Fruit fly (Drosophila melanogaster) whole organism, embryonic: ENCODE data around the gene Inx3.

Experiments
- CG12769 ChIP-seq: fragments of 200-800 bp; sonication (Bioruptor generic); optimal IDR thresholded peaks from 2 replicates; lab custom pipeline; 2019; ENCODE audit warnings: missing biosample characterization, mild to moderate bottlenecking, missing genetic modification characterization, moderate library complexity
- CG13287 ChIP-seq: fragments of 200-800 bp; sonication (Bioruptor generic); IDR thresholded peaks from 2 replicates; pipeline ENCODE4 v1.3.6; 2022; ENCODE audit warnings: missing biosample characterization, missing genetic modification characterization; ENCODE audit not compliant: partially characterized antibody
- CG13296 ChIP-seq: fragments of 200-800 bp; sonication (Bioruptor generic); optimal IDR thresholded peaks from 3 replicates; lab custom pipeline; 2018; ENCODE audit warnings: missing biosample characterization, mild to moderate bottlenecking, missing genetic modification characterization
- CG14965 ChIP-seq: fragments of 200-800 bp; sonication (Bioruptor generic); optimal IDR thresholded peaks from 2 replicates; lab custom pipeline; 2016; ENCODE audit warnings: missing biosample characterization, missing genetic modification characterization, borderline replicate concordance
- CG15073 ChIP-seq: fragments of 200-800 bp; sonication (Bioruptor generic); optimal IDR thresholded peaks from 2 replicates; lab custom pipeline; 2016; ENCODE audit warnings: missing biosample characterization, missing genetic modification characterization
- CG1602 ChIP-seq: fragments of 200-800 bp; sonication (Bioruptor generic); optimal IDR thresholded peaks from 3 replicates; lab custom pipeline; 2016; ENCODE audit warnings: missing biosample characterization, missing genetic modification characterization
- CG17568 ChIP-seq: fragments of 200-800 bp; sonication (Bioruptor generic); optimal IDR thresholded peaks from 2 replicates; lab custom pipeline; 2018; ENCODE audit warnings: missing biosample characterization, mild to moderate bottlenecking, missing genetic modification characterization, moderate library complexity
- CG18262 ChIP-seq: fragments of 200-800 bp; optimal IDR thresholded peaks from 3 replicates; lab custom pipeline; 2019; ENCODE audit warnings: missing biosample characterization, mild to moderate bottlenecking, missing genetic modification characterization, moderate library complexity
- CG1832 ChIP-seq: fragments of 200-800 bp; sonication (Bioruptor generic); optimal IDR thresholded peaks from 2 replicates; lab custom pipeline; 2017; ENCODE audit warnings: missing biosample characterization, mild to moderate bottlenecking, missing genetic modification characterization, inconsistent platforms
- CG32767 ChIP-seq: fragments of 200-800 bp; sonication (Bioruptor generic); IDR thresholded peaks from 2 replicates; pipeline ENCODE4 v1.3.6; 2022; ENCODE audit warnings: missing biosample characterization, missing genetic modification characterization
- CG3726 ChIP-seq: fragments of 200-800 bp; sonication (Bioruptor generic); IDR thresholded peaks from 3 replicates; pipeline ENCODE4, ENCODE4 v1.3.6; 2022; ENCODE audit warnings: missing biosample characterization, missing genetic modification characterization
- CG6175 ChIP-seq: fragments of 200-800 bp; sonication (Bioruptor generic); IDR thresholded peaks from 3 replicates; pipeline ENCODE4 v1.3.6; 2022; ENCODE audit warnings: missing biosample characterization, missing genetic modification characterization
- CG6791 ChIP-seq: fragments of 200-800 bp; sonication (Bioruptor generic); IDR thresholded peaks from 3 replicates; pipeline ENCODE4 v1.3.6; 2022; ENCODE audit warnings: missing biosample characterization, missing genetic modification characterization; ENCODE audit not compliant: partially characterized antibody
- CG6813 ChIP-seq: fragments of 200-800 bp; sonication (Bioruptor generic); optimal IDR thresholded peaks from 2 replicates; lab custom pipeline; 2017; ENCODE audit warnings: missing biosample characterization, missing genetic modification characterization, mild to moderate bottlenecking, moderate library complexity, missing genetic modification reagents
- CG7839 ChIP-seq: fragments of 200-800 bp; sonication (Bioruptor generic); optimal IDR thresholded peaks from 3 replicates; lab custom pipeline; 2018; ENCODE audit warnings: missing biosample characterization, mild to moderate bottlenecking, missing genetic modification characterization, moderate library complexity
- D ChIP-seq, 2 experiments: fragments of 200-800 bp in 1 of 2; fragments of >200 bp in 1 of 2; sonication (Bioruptor generic) in 1 of 2; optimal IDR thresholded peaks; 2 replicates in 1 of 2; 3 replicates in 1 of 2; lab custom pipeline; 2017; ENCODE audit warnings: mild to moderate bottlenecking in 1 of 2, missing biosample characterization in 1 of 2, missing genetic modification characterization in 1 of 2, missing genetic modification reagents in 1 of 2
- Dek ChIP-seq: fragments of 200-800 bp; sonication (Bioruptor generic); optimal IDR thresholded peaks from 3 replicates; lab custom pipeline; 2019; ENCODE audit warnings: missing biosample characterization, mild to moderate bottlenecking, missing genetic modification characterization, moderate library complexity
- Dref ChIP-seq: fragments of 200-800 bp; sonication (Bioruptor generic); IDR thresholded peaks from 2 replicates; pipeline ENCODE4 v1.3.6; 2022; ENCODE audit warnings: missing biosample characterization, missing genetic modification characterization
- Eip74EF ChIP-seq, 2 experiments: fragments of 200-800 bp in 1 of 2; fragments of >200 bp in 1 of 2; sonication (Bioruptor generic) in 1 of 2; optimal IDR thresholded peaks; 2 replicates each; lab custom pipeline; 2017 to 2019; ENCODE audit warnings: missing biosample characterization in 2 of 2, missing genetic modification characterization in 2 of 2, mild to moderate bottlenecking in 1 of 2, moderate library complexity in 1 of 2
- GATAe ChIP-seq: fragments of 200-800 bp; sonication (Bioruptor generic); conservative IDR thresholded peaks from 2 replicates; pipeline ENCODE4 v1.3.6; 2022; ENCODE audit warnings: missing biosample characterization, missing genetic modification characterization
- HLH54F ChIP-seq: fragments of 200-800 bp; sonication (Bioruptor generic); optimal IDR thresholded peaks from 3 replicates; lab custom pipeline; 2016; ENCODE audit warnings: missing biosample characterization, missing genetic modification characterization
- Hmr ChIP-seq: fragments of 200-800 bp; sonication (Bioruptor generic); optimal IDR thresholded peaks from 3 replicates; lab custom pipeline; 2017; ENCODE audit warnings: mild to moderate bottlenecking, missing biosample characterization, missing genetic modification reagents, missing genetic modification characterization
- Hr3 ChIP-seq: fragments of 200-800 bp; sonication (Bioruptor generic); optimal IDR thresholded peaks from 3 replicates; lab custom pipeline; 2016; ENCODE audit warnings: missing biosample characterization, missing genetic modification characterization
- Hr39 ChIP-seq: fragments of >200 bp; optimal IDR thresholded peaks from 2 replicates; lab custom pipeline; 2017
- Jarid2 ChIP-seq: fragments of 200-800 bp; sonication (Bioruptor generic); optimal IDR thresholded peaks from 3 replicates; lab custom pipeline; 2017; ENCODE audit warnings: mild to moderate bottlenecking, missing biosample characterization, missing genetic modification reagents, missing genetic modification characterization
- Lpt ChIP-seq: fragments of >200 bp; optimal IDR thresholded peaks from 2 replicates; lab custom pipeline; 2018; ENCODE audit warnings: missing biosample characterization, missing genetic modification characterization
- Pdp1 ChIP-seq, 2 experiments: fragments of 200-800 bp; sonication (Bioruptor generic); optimal IDR thresholded peaks; 3 replicates each; lab custom pipeline; 2016; ENCODE audit warnings: missing biosample characterization in 2 of 2, missing genetic modification characterization in 2 of 2, mild to moderate bottlenecking in 1 of 2, moderate library complexity in 1 of 2
- Sox100B ChIP-seq: fragments of 200-800 bp; sonication (Bioruptor generic); optimal IDR thresholded peaks from 3 replicates; lab custom pipeline; 2018; ENCODE audit warnings: missing biosample characterization, mild to moderate bottlenecking, missing genetic modification characterization
- Xbp1 ChIP-seq: fragments of 200-800 bp; sonication (Bioruptor generic); optimal IDR thresholded peaks from 3 replicates; lab custom pipeline; 2016; ENCODE audit warnings: missing biosample characterization, mild to moderate bottlenecking, missing genetic modification characterization
- abd-A ChIP-seq: fragments of 200-800 bp; sonication (Bioruptor generic); optimal IDR thresholded peaks from 3 replicates; lab custom pipeline; 2019; ENCODE audit warnings: missing biosample characterization, mild to moderate bottlenecking, missing genetic modification characterization, moderate library complexity
- ap ChIP-seq: fragments of 200-800 bp; sonication (Bioruptor generic); IDR thresholded peaks from 2 replicates; pipeline ENCODE4 v1.3.6; 2022; ENCODE audit warnings: missing biosample characterization, missing genetic modification characterization
- crc ChIP-seq: fragments of 200-800 bp; sonication (Bioruptor generic); optimal IDR thresholded peaks from 2 replicates; lab custom pipeline; 2016; ENCODE audit warnings: missing biosample characterization, missing genetic modification characterization
- gem ChIP-seq: fragments of 200-800 bp; sonication (Bioruptor generic); optimal IDR thresholded peaks from 2 replicates; lab custom pipeline; 2019; ENCODE audit warnings: missing biosample characterization, mild to moderate bottlenecking, missing genetic modification characterization, moderate library complexity
- gfzf ChIP-seq: fragments of 200-800 bp; sonication (Bioruptor generic); optimal IDR thresholded peaks from 2 replicates; lab custom pipeline; 2016; ENCODE audit warnings: missing biosample characterization, mild to moderate bottlenecking, missing genetic modification characterization, moderate library complexity
- grn ChIP-seq: fragments of 200-800 bp; sonication (Bioruptor generic); optimal IDR thresholded peaks from 3 replicates; lab custom pipeline; 2017; ENCODE audit warnings: missing biosample characterization, missing genetic modification characterization
- gsb-n ChIP-seq: fragments of 200-800 bp; sonication (Bioruptor generic); optimal IDR thresholded peaks from 3 replicates; lab custom pipeline; 2018; ENCODE audit warnings: missing biosample characterization, mild to moderate bottlenecking, missing genetic modification characterization
- hth ChIP-seq: fragments of >200 bp; optimal IDR thresholded peaks from 2 replicates; lab custom pipeline; 2017; ENCODE audit warnings: inconsistent platforms
- lmd ChIP-seq: fragments of 200-800 bp; sonication (Bioruptor generic); IDR thresholded peaks from 2 replicates; pipeline ENCODE4 v1.3.6; 2022; ENCODE audit warnings: missing biosample characterization, missing genetic modification characterization
- pb ChIP-seq: fragments of 200-800 bp; sonication (Bioruptor generic); optimal IDR thresholded peaks from 3 replicates; lab custom pipeline; 2016; ENCODE audit warnings: missing biosample characterization, missing genetic modification characterization
- prd ChIP-seq, 3 experiments: fragments of >200 bp in 2 of 3; fragments of 200-800 bp in 1 of 3; sonication (Bioruptor generic) in 1 of 3; optimal IDR thresholded peaks in 2 of 3; IDR thresholded peaks in 1 of 3; 2 replicates in 2 of 3; 3 replicates in 1 of 3; pipeline versions ENCODE4 v1.3.6 to Lab custom; 2017 to 2022; ENCODE audit warnings: missing biosample characterization in 1 of 3, missing genetic modification characterization in 1 of 3
- row ChIP-seq: fragments of 200-800 bp; sonication (Bioruptor generic); IDR thresholded peaks from 3 replicates; pipeline ENCODE4 v1.3.6; 2022; ENCODE audit warnings: missing biosample characterization, missing genetic modification characterization
- sens-2 ChIP-seq: fragments of 200-800 bp; sonication (Bioruptor generic); IDR thresholded peaks from 2 replicates; pipeline ENCODE4 v1.3.6; 2022; ENCODE audit warnings: missing biosample characterization, missing genetic modification characterization
- sim ChIP-seq: fragments of 200-800 bp; sonication (Bioruptor generic); IDR thresholded peaks from 2 replicates; pipeline ENCODE4 v1.3.6; 2022; ENCODE audit warnings: missing biosample characterization, missing genetic modification characterization
- ssp ChIP-seq: fragments of 200-800 bp; sonication (Bioruptor generic); IDR thresholded peaks from 2 replicates; pipeline ENCODE4 v1.3.6; 2022; ENCODE audit warnings: missing biosample characterization, missing genetic modification characterization
- vnd ChIP-seq: fragments of 200-800 bp; sonication (Bioruptor generic); IDR thresholded peaks from 3 replicates; pipeline ENCODE4 v1.3.6; 2022; ENCODE audit warnings: missing biosample characterization, missing genetic modification characterization; ENCODE audit not compliant: partially characterized antibody
- wor ChIP-seq: fragments of 200-800 bp; sonication (Bioruptor generic); IDR thresholded peaks from 2 replicates; pipeline ENCODE4 v1.3.6; 2022; ENCODE audit warnings: missing biosample characterization, missing genetic modification characterization
- zen2 ChIP-seq: fragments of 200-800 bp; sonication (Bioruptor generic); IDR thresholded peaks from 3 replicates; pipeline ENCODE4 v1.3.6; 2022; ENCODE audit warnings: missing biosample characterization, missing genetic modification characterization; ENCODE audit not compliant: partially characterized antibody
- zf30C ChIP-seq: fragments of 200-800 bp; sonication (Bioruptor generic); optimal IDR thresholded peaks from 3 replicates; lab custom pipeline; 2018; ENCODE audit warnings: missing biosample characterization, mild to moderate bottlenecking, missing genetic modification characterization

The Inx3 gene

DNA sequence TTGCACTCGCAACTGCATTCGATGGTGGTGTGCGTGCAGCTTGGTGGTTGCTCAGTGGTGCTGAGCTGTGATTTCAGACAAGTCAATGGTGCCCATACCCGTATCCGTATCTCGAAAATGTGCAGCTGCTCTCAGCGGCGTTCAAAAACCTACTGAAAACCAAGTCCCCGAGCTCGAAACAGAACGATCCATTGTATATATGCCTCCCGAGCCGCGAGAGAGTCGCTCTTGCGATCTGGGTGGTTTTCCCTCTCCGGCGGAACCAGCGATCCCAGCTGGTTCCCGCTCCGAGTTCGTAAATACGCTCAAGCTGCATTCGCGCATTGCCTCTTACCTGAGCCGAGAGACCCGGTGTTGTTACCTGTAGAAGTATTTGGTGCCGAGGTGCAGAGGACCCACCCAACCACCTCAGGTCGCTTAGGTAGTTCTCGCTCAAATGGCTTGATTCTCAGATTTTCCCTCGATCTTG, at the start of gene Inx3 (continued):
- no peak for TF ChIP-seq gsb-n
- TF ChIP-seq wor (GFP tag; lab: Robert Waterston, UW): no peak
- no peak for TF ChIP-seq CG1832 (GFP tag; lab: Kevin White, UChicago)
- TF ChIP-seq CG12769 (tag; lab: Kevin White, UChicago): peak; percentile 70
- no peak for TF ChIP-seq Xbp1 (GFP tag; lab: Kevin White, UChicago)
- peak; percentile 70; the same call in 2 of the 3 replicates for TF ChIP-seq zen2 (GFP tag; lab: Robert Waterston, UW)
- peak; percentile 47 for TF ChIP-seq grn (GFP tag; lab: Kevin White, UChicago)
- TF ChIP-seq row (GFP tag; lab: Robert Waterston, UW): no peak; the same call in 2 of the 3 replicates
- TF ChIP-seq CG15073: no peak
- TF ChIP-seq CG1602 (GFP tag; lab: Kevin White, UChicago): no peak
- no peak for TF ChIP-seq CG6175 (GFP tag; lab: Robert Waterston, UW)
- no peak for TF ChIP-seq ap (GFP tag; lab: Robert Waterston, UW)
- no peak for TF ChIP-seq pb (GFP tag; lab: Kevin White, UChicago)
- TF ChIP-seq Lpt: no peak
- no peak for TF ChIP-seq Hr39 (lab: Kevin White, UChicago)
- no peak for TF ChIP-seq gem (tag; lab: Kevin White, UChicago)
- TF ChIP-seq Pdp1 (GFP tag; optimal IDR thresholded peaks at IDR 0.05; lab: Kevin White, UChicago): peak in 1 of 2 experiments; percentile 3
- TF ChIP-seq sim (GFP tag; lab: Robert Waterston, UW): 0 out of 2 replicates have a peak, but pooled peaks have one; percentile 19
- no peak for TF ChIP-seq prd (optimal IDR thresholded peaks at IDR 0.05; lab: Kevin White, UChicago)
- no peak for TF ChIP-seq prd (GFP tag; IDR thresholded peaks at IDR 0.05; lab: Robert Waterston, UW)
- peak; percentile 76 for TF ChIP-seq sens-2 (GFP tag; lab: Robert Waterston, UW)
- TF ChIP-seq ssp (GFP tag; lab: Robert Waterston, UW): no peak
- no peak for TF ChIP-seq hth (lab: Kevin White, UChicago)
- no peak for TF ChIP-seq Dref (GFP tag; lab: Robert Waterston, UW)
- TF ChIP-seq CG7839 (tag; lab: Kevin White, UChicago): no peak

DNA sequence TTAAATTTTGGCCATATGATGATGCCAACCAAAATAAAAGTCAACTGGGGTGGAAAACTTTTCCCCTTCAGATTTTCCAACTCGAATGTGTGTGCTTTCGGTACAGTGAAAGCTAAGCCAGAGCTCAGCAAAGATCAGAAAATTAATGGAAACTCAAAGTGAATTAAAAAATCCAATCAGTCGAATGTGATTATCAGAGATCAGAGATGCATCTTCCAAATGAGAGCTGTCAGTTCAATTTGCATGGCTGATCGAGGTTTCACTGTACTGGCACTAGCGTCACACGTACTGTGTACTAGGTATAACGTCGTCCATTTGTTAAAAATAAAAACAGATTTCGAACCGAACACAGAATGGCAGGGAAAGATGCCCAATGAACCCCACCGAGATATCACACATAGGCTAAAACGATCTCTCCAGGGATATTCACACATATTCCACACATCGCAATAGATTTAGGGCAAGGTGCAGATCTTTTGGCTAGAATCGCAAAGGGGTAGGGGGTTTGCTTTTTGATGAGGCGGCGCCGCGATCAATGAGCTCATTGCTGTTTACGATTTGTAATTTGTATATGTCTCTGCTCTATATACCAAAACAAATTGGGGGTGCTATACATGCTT, 45.6 kb upstream of the Inx3 start:
- TF ChIP-seq zf30C (GFP tag; lab: Kevin White, UChicago): no peak
- TF ChIP-seq CG3726 (GFP tag; lab: Robert Waterston, UW): no peak
- no peak for TF ChIP-seq CG13287
- no peak for TF ChIP-seq CG17568 (GFP tag; lab: Kevin White, UChicago)
- TF ChIP-seq Jarid2 (GFP tag; lab: Kevin White, UChicago): peak; percentile 8
- no peak for TF ChIP-seq Sox100B (GFP tag; lab: Kevin White, UChicago)
- peak; percentile 90 for TF ChIP-seq lmd (GFP tag; lab: Robert Waterston, UW)
- TF ChIP-seq Hr3 (GFP tag; lab: Kevin White, UChicago): peak; percentile 65
- TF ChIP-seq vnd: no peak
- no peak for TF ChIP-seq CG6791
- TF ChIP-seq crc: peak; percentile 61
- peak; percentile 61 for TF ChIP-seq CG18262
- no peak for TF ChIP-seq abd-A (tag; lab: Kevin White, UChicago)
- TF ChIP-seq CG32767 (GFP tag; lab: Robert Waterston, UW): no peak; the same call in 1 of the 2 replicates
- no peak for TF ChIP-seq CG14965 (GFP tag; lab: Kevin White, UChicago)
- TF ChIP-seq Dek (tag; lab: Kevin White, UChicago): peak; percentile 68
- peak; percentile 82 for TF ChIP-seq HLH54F (GFP tag; lab: Kevin White, UChicago)
- 0 out of 2 replicates have a peak, but pooled peaks have one; percentile 29 for TF ChIP-seq GATAe (GFP tag; lab: Robert Waterston, UW)
- peak; percentile 67 for TF ChIP-seq Hmr (GFP tag; lab: Kevin White, UChicago)
- TF ChIP-seq gfzf (GFP tag; lab: Kevin White, UChicago): no peak
- TF ChIP-seq Eip74EF (GFP tag; optimal IDR thresholded peaks at IDR 0.05; lab: Kevin White, UChicago): peak in 1 of 2 experiments; percentile 47
- TF ChIP-seq D (optimal IDR thresholded peaks at IDR 0.05; lab: Kevin White, UChicago): no peak
- TF ChIP-seq D (GFP tag; optimal IDR thresholded peaks at IDR 0.05; lab: Kevin White, UChicago): peak; percentile 21
- TF ChIP-seq CG13296 (GFP tag; lab: Kevin White, UChicago): no peak
- TF ChIP-seq CG6813 (GFP tag; lab: Kevin White, UChicago): peak; percentile 46
